Worm (Caenorhabditis elegans) whole organism, L3 larva: Measurements from ENCODE around the gene nas-3.

Source experiments
- R02D3.7 ChIP-seq: fragments of 150-350 bp; optimal IDR thresholded peaks from 2 replicates; lab custom pipeline; 2014; ENCODE audit warnings: missing biosample characterization, missing genetic modification characterization
- ZK546.5 ChIP-seq: sonication (generic microtip); optimal IDR thresholded peaks from 2 replicates; lab custom pipeline; 2017; ENCODE audit warnings: missing biosample characterization, missing genetic modification characterization
- aly-2 ChIP-seq: fragments of 150-350 bp; optimal IDR thresholded peaks from 2 replicates; lab custom pipeline; 2014; ENCODE audit warnings: missing biosample characterization, missing genetic modification characterization
- ama-1 ChIP-seq: fragments of 150-350 bp; optimal IDR thresholded peaks from 2 replicates; lab custom pipeline; 2018
- ceh-16 ChIP-seq: sonication (generic microtip); optimal IDR thresholded peaks from 2 replicates; lab custom pipeline; 2017; ENCODE audit warnings: missing biosample characterization, missing genetic modification characterization
- ceh-28 ChIP-seq: fragments of 150-350 bp; optimal IDR thresholded peaks from 2 replicates; lab custom pipeline; 2014; ENCODE audit warnings: missing biosample characterization, missing genetic modification reagents, missing genetic modification characterization
- ceh-82 ChIP-seq: fragments of 150-350 bp; optimal IDR thresholded peaks from 2 replicates; lab custom pipeline; 2014; ENCODE audit warnings: missing biosample characterization, missing genetic modification characterization
- ceh-9 ChIP-seq: sonication (generic microtip); optimal IDR thresholded peaks from 2 replicates; lab custom pipeline; 2018; ENCODE audit warnings: missing biosample characterization, missing genetic modification characterization
- daf-12 ChIP-seq: fragments of 150-350 bp; optimal IDR thresholded peaks from 2 replicates; lab custom pipeline; 2014; ENCODE audit warnings: missing biosample characterization, missing genetic modification reagents, missing genetic modification characterization
- egl-27 ChIP-seq: sonication (generic microtip); optimal IDR thresholded peaks from 4 replicates; lab custom pipeline; 2017; ENCODE audit warnings: missing biosample characterization, missing genetic modification reagents, missing genetic modification characterization
- egl-5 ChIP-seq: fragments of 150-350 bp; optimal IDR thresholded peaks from 2 replicates; lab custom pipeline; 2017; ENCODE audit warnings: missing biosample characterization, missing genetic modification reagents, missing genetic modification characterization, inconsistent platforms
- elt-1 ChIP-seq: fragments of 150-350 bp; optimal IDR thresholded peaks from 2 replicates; lab custom pipeline; 2014; ENCODE audit warnings: missing biosample characterization, missing genetic modification characterization
- elt-2 ChIP-seq: sonication (generic microtip); optimal IDR thresholded peaks from 2 replicates; lab custom pipeline; 2016; ENCODE audit warnings: missing genetic modification reagents, mild to moderate bottlenecking, missing genetic modification characterization, missing compliant biosample characterization
- elt-3 ChIP-seq, 3 experiments: fragments of 150-350 bp in 1 of 3; sonication (generic microtip) in 2 of 3; optimal IDR thresholded peaks; 2 replicates in 2 of 3; 4 replicates in 1 of 3; lab custom pipeline; 2014 to 2017; ENCODE audit warnings: missing biosample characterization in 3 of 3, missing genetic modification characterization in 3 of 3
- eor-1 ChIP-seq, 2 experiments: fragments of 150-350 bp; optimal IDR thresholded peaks; 2 replicates each; lab custom pipeline; 2014 to 2018; ENCODE audit warnings: missing biosample characterization in 2 of 2, missing genetic modification characterization in 2 of 2
- fkh-10 ChIP-seq: sonication (generic microtip); optimal IDR thresholded peaks from 2 replicates; lab custom pipeline; 2017; ENCODE audit warnings: missing biosample characterization, missing genetic modification reagents, missing genetic modification characterization
- fkh-2 ChIP-seq: fragments of 150-350 bp; optimal IDR thresholded peaks from 2 replicates; lab custom pipeline; 2014; ENCODE audit warnings: missing biosample characterization, missing genetic modification reagents, missing genetic modification characterization
- fos-1 ChIP-seq: fragments of 150-350 bp; optimal IDR thresholded peaks from 2 replicates; lab custom pipeline; 2014; ENCODE audit warnings: missing biosample characterization, missing genetic modification characterization
- hmg-11 ChIP-seq: sonication (generic microtip); optimal IDR thresholded peaks from 2 replicates; lab custom pipeline; 2016; ENCODE audit warnings: missing genetic modification characterization, missing compliant biosample characterization
- jun-1 ChIP-seq: fragments of 150-350 bp; optimal IDR thresholded peaks from 2 replicates; lab custom pipeline; 2014; ENCODE audit warnings: missing biosample characterization, missing genetic modification reagents, missing genetic modification characterization
- lin-15B ChIP-seq: fragments of 150-350 bp; optimal IDR thresholded peaks from 2 replicates; lab custom pipeline; 2014; ENCODE audit warnings: missing biosample characterization, missing genetic modification characterization
- lin-39 ChIP-seq: fragments of 150-350 bp; optimal IDR thresholded peaks from 2 replicates; lab custom pipeline; 2018; ENCODE audit warnings: missing biosample characterization, missing genetic modification reagents, missing genetic modification characterization
- lsy-12 ChIP-seq: sonication (generic microtip); optimal IDR thresholded peaks from 2 replicates; lab custom pipeline; 2016; ENCODE audit warnings: mild to moderate bottlenecking, missing genetic modification characterization, missing compliant biosample characterization
- mdl-1 ChIP-seq: fragments of 150-350 bp; optimal IDR thresholded peaks from 2 replicates; lab custom pipeline; 2014; ENCODE audit warnings: missing biosample characterization, missing genetic modification characterization
- mml-1 ChIP-seq: fragments of 150-350 bp; sonication (generic microtip); optimal IDR thresholded peaks from 3 replicates; lab custom pipeline; 2014; ENCODE audit warnings: missing biosample characterization, missing genetic modification characterization
- nfya-1 ChIP-seq: sonication (generic microtip); optimal IDR thresholded peaks from 2 replicates; lab custom pipeline; 2017; ENCODE audit warnings: missing genetic modification characterization, mild to moderate bottlenecking, missing compliant biosample characterization, antibody characterized with exemption, moderate library complexity; ENCODE audit not compliant: insufficient read depth
- nhr-11 ChIP-seq: fragments of 150-350 bp; optimal IDR thresholded peaks from 2 replicates; lab custom pipeline; 2014; ENCODE audit warnings: missing biosample characterization, missing genetic modification characterization
- nhr-12 ChIP-seq: fragments of 150-350 bp; optimal IDR thresholded peaks from 2 replicates; lab custom pipeline; 2014; ENCODE audit warnings: missing biosample characterization, missing genetic modification characterization
- nhr-23 ChIP-seq: fragments of 150-350 bp; optimal IDR thresholded peaks from 2 replicates; lab custom pipeline; 2014; ENCODE audit warnings: missing biosample characterization, missing genetic modification reagents, missing genetic modification characterization
- nhr-237 ChIP-seq: fragments of 150-350 bp; optimal IDR thresholded peaks from 2 replicates; lab custom pipeline; 2014; ENCODE audit warnings: missing biosample characterization, missing genetic modification characterization
- nhr-25 ChIP-seq: sonication (generic microtip); optimal IDR thresholded peaks from 2 replicates; lab custom pipeline; 2017; ENCODE audit warnings: missing biosample characterization, missing genetic modification characterization
- nhr-28 ChIP-seq: fragments of 150-350 bp; optimal IDR thresholded peaks from 2 replicates; lab custom pipeline; 2014; ENCODE audit warnings: missing biosample characterization, missing genetic modification characterization
- nhr-43 ChIP-seq: sonication (generic microtip); optimal IDR thresholded peaks from 2 replicates; lab custom pipeline; 2016; ENCODE audit warnings: mild to moderate bottlenecking, missing genetic modification characterization, missing compliant biosample characterization; ENCODE audit not compliant: poor library complexity, severe bottlenecking
- nhr-67 ChIP-seq: fragments of 150-350 bp; optimal IDR thresholded peaks from 2 replicates; lab custom pipeline; 2014; ENCODE audit warnings: missing biosample characterization, missing genetic modification characterization
- nhr-76 ChIP-seq: fragments of 150-350 bp; sonication (generic microtip); optimal IDR thresholded peaks from 5 replicates; lab custom pipeline; 2014; ENCODE audit warnings: missing biosample characterization, missing genetic modification characterization
- nhr-77 ChIP-seq: fragments of 150-350 bp; optimal IDR thresholded peaks from 2 replicates; lab custom pipeline; 2014; ENCODE audit warnings: missing biosample characterization, missing genetic modification characterization
- pha-4 ChIP-seq: fragments of 150-350 bp; optimal IDR thresholded peaks from 2 replicates; lab custom pipeline; 2014; ENCODE audit warnings: missing biosample characterization, missing genetic modification reagents, missing genetic modification characterization
- pqm-1 ChIP-seq: fragments of 150-350 bp; optimal IDR thresholded peaks from 2 replicates; lab custom pipeline; 2017; ENCODE audit warnings: missing biosample characterization, missing genetic modification characterization, inconsistent platforms
- sea-2 ChIP-seq: fragments of 150-350 bp; sonication (generic microtip); optimal IDR thresholded peaks from 4 replicates; lab custom pipeline; 2014; ENCODE audit warnings: missing biosample characterization, missing genetic modification reagents, missing genetic modification characterization
- skn-1 ChIP-seq: fragments of 150-350 bp; optimal IDR thresholded peaks from 2 replicates; lab custom pipeline; 2014; ENCODE audit warnings: missing biosample characterization, missing genetic modification characterization
- snpc-4 ChIP-seq: fragments of 150-350 bp; optimal IDR thresholded peaks from 2 replicates; lab custom pipeline; 2014; ENCODE audit warnings: missing biosample characterization, missing genetic modification characterization
- tbx-2 ChIP-seq: sonication (generic microtip); optimal IDR thresholded peaks from 2 replicates; lab custom pipeline; 2016; ENCODE audit warnings: mild to moderate bottlenecking, missing genetic modification characterization, missing compliant biosample characterization
- unc-39 ChIP-seq: sonication (generic microtip); optimal IDR thresholded peaks from 4 replicates; lab custom pipeline; 2017; ENCODE audit warnings: missing biosample characterization, missing genetic modification characterization
- unc-62 ChIP-seq: fragments of 150-350 bp; sonication (generic microtip); optimal IDR thresholded peaks from 4 replicates; lab custom pipeline; 2014; ENCODE audit warnings: missing biosample characterization, missing genetic modification reagents, missing genetic modification characterization
- zag-1 ChIP-seq: fragments of 150-350 bp; optimal IDR thresholded peaks from 2 replicates; lab custom pipeline; 2014; ENCODE audit warnings: missing biosample characterization, missing genetic modification characterization
- ztf-11 ChIP-seq: fragments of 150-350 bp; optimal IDR thresholded peaks from 2 replicates; lab custom pipeline; 2014; ENCODE audit warnings: missing biosample characterization, missing genetic modification characterization
- ztf-4 ChIP-seq: fragments of 150-350 bp; optimal IDR thresholded peaks from 2 replicates; lab custom pipeline; 2014; ENCODE audit warnings: missing biosample characterization, missing genetic modification characterization

nas-3 gene

ce11 chrV:9513590-9513989, 35.6 kb downstream of the nas-3 start, which contains the start of gene eif-2Bdelta (continued):
- TF ChIP-seq nhr-23 (tag; lab: Kevin White, UChicago) (peak; percentile 20), egl-5 (tag; lab: Kevin White, UChicago) (no peak), zag-1 (tag; lab: Kevin White, UChicago) (no peak), fkh-10 (GFP tag; lab: Kevin White, UChicago) (peak; percentile 23)

DNA sequence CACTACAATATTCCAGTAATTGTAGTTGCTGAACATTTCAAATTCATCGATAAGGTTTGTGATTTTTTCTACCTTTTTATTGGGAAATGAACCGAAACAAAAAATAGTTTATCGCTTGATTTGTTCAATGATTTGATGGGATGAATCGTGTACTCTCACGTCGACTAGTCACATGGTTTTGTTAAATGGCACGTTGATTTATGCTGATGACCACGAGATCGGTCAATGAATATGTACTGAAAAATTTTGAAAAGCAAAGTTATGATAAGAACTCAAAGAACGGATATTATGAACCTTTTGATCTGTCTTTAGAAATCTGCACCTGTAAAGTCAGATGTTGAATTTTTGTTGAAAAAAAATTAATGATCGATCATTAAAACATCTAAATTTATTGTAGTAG, 38.3 kb downstream of the nas-3 start:
- no peak for TF ChIP-seq eor-1 (tag; optimal IDR thresholded peaks at IDR 0.05; lab: Kevin White, UChicago)
- TF ChIP-seq hmg-11 (tag; lab: Kevin White, UChicago), result no peak
- no peak for TF ChIP-seq ztf-4 (tag; lab: Kevin White, UChicago)
- TF ChIP-seq egl-27 (tag; lab: Kevin White, UChicago), result no peak
- TF ChIP-seq nhr-237 (tag; lab: Kevin White, UChicago), result no peak
- no peak for TF ChIP-seq R02D3.7 (tag; lab: Kevin White, UChicago)
- TF ChIP-seq pqm-1, result peak; percentile 88
- no peak for TF ChIP-seq ZK546.5 (tag; lab: Kevin White, UChicago)
- TF ChIP-seq nhr-67 (tag; lab: Kevin White, UChicago), result no peak
- TF ChIP-seq zag-1 (tag; lab: Kevin White, UChicago), result no peak
- TF ChIP-seq unc-62 (GFP tag; lab: Kevin White, UChicago), result no peak
- TF ChIP-seq aly-2 (tag; lab: Kevin White, UChicago), result no peak
- TF ChIP-seq lsy-12 (tag; lab: Kevin White, UChicago), result peak; percentile 20
- peak; percentile 86 for TF ChIP-seq nhr-23 (tag; lab: Kevin White, UChicago)
- TF ChIP-seq ceh-9 (tag; lab: Kevin White, UChicago), result no peak
- TF ChIP-seq tbx-2, result no peak
- TF ChIP-seq mdl-1 (tag; lab: Kevin White, UChicago), result no peak
- no peak for TF ChIP-seq elt-1 (tag; lab: Kevin White, UChicago)
- TF ChIP-seq ceh-28 (tag; lab: Kevin White, UChicago), result no peak
- no peak for TF ChIP-seq ceh-82 (tag; lab: Kevin White, UChicago)
- TF ChIP-seq unc-39 (tag; lab: Kevin White, UChicago), result no peak
- peak; percentile 69 for TF ChIP-seq jun-1
- TF ChIP-seq ama-1 (lab: Kevin White, UChicago), result no peak
- no peak for TF ChIP-seq skn-1 (tag; lab: Kevin White, UChicago)
- no peak for TF ChIP-seq daf-12 (tag; lab: Kevin White, UChicago)
- TF ChIP-seq fkh-10 (GFP tag; lab: Kevin White, UChicago), result no peak
- TF ChIP-seq ztf-11 (tag; lab: Kevin White, UChicago), result no peak
- TF ChIP-seq nhr-76, result no peak
- no peak for TF ChIP-seq ceh-16
- TF ChIP-seq nhr-12 (tag; lab: Kevin White, UChicago), result no peak
- TF ChIP-seq nfya-1 (tag; lab: Kevin White, UChicago), result no peak
- TF ChIP-seq sea-2 (GFP tag; lab: Kevin White, UChicago), result no peak
- no peak for TF ChIP-seq nhr-11 (tag; lab: Kevin White, UChicago)
- no peak for TF ChIP-seq nhr-77
- TF ChIP-seq nhr-43, result peak; percentile 68
- TF ChIP-seq lin-39 (tag; lab: Kevin White, UChicago), result no peak
- TF ChIP-seq mml-1 (tag; lab: Kevin White, UChicago), result no peak
- TF ChIP-seq lin-15B (tag; lab: Kevin White, UChicago), result no peak
- TF ChIP-seq nhr-28 (tag; lab: Kevin White, UChicago), result no peak
- no peak for TF ChIP-seq pha-4
- TF ChIP-seq egl-5 (tag; lab: Kevin White, UChicago), result no peak
- peak in 2 of 3 experiments; percentile 41 to 56 for TF ChIP-seq elt-3 (tag; optimal IDR thresholded peaks at IDR 0.05; lab: Kevin White, UChicago)
- TF ChIP-seq snpc-4 (tag; lab: Kevin White, UChicago), result no peak
- peak; percentile 51 for TF ChIP-seq elt-2 (tag; lab: Kevin White, UChicago)
- TF ChIP-seq fos-1 (tag; lab: Kevin White, UChicago), result no peak
- peak; percentile 26 for TF ChIP-seq nhr-25 (tag; lab: Kevin White, UChicago)
- no peak for TF ChIP-seq fkh-2 (tag; lab: Kevin White, UChicago)
